Fruit fly (Drosophila melanogaster): Measurements from ENCODE around the gene beag.

The beag gene

dm6 chr3R:9030006-9030749 lies 34.7 kb downstream of the beag start:
- TF ChIP-seq CG12768 (GFP tag; optimal IDR thresholded peaks at IDR 0.05) (no peak), cic (GFP tag; optimal IDR thresholded peaks at IDR 0.05) (no peak), ovo (GFP tag; optimal IDR thresholded peaks at IDR 0.05) (no peak), CG33017 (tag; optimal IDR thresholded peaks at IDR 0.05) (no peak)

dm6 chr3R:9029411-9029810 lies 35.5 kb downstream of the beag start:
- no peak for TF ChIP-seq CG5204 (GFP tag; optimal IDR thresholded peaks at IDR 0.05)

- TF ChIP-seq Clk (GFP tag; optimal IDR thresholded peaks at IDR 0.05) (no peak), CG5204 (GFP tag; optimal IDR thresholded peaks at IDR 0.05) (no peak), CG7101 (tag; optimal IDR thresholded peaks at IDR 0.05) (no peak), tj (GFP tag; optimal IDR thresholded peaks at IDR 0.05) (no peak), CG11617 (GFP tag; optimal IDR thresholded peaks at IDR 0.05) (no peak), kay (GFP tag; ENCODE audit: borderline replicate concordance) (no peak), Crg-1 (GFP tag; optimal IDR thresholded peaks at IDR 0.05) (no peak), pad (GFP tag; optimal IDR thresholded peaks at IDR 0.05) (no peak), cic (GFP tag; optimal IDR thresholded peaks at IDR 0.05) (no peak), CG14711 (tag; optimal IDR thresholded peaks at IDR 0.05) (no peak), ovo (GFP tag; optimal IDR thresholded peaks at IDR 0.05) (no peak), bab1 (GFP tag; optimal IDR thresholded peaks at IDR 0.05) (no peak), CG12768 (GFP tag; optimal IDR thresholded peaks at IDR 0.05) (no peak), cnc (optimal IDR thresholded peaks at IDR 0.05) (no peak), Hr96 (GFP tag; optimal IDR thresholded peaks at IDR 0.05) (no peak), CG33017 (tag; optimal IDR thresholded peaks at IDR 0.05) (no peak), toe (GFP tag; optimal IDR thresholded peaks at IDR 0.05) (no peak)
Measured at dm6 chr3R:9028690-9029089, 36.2 kb downstream of the beag start.

- TF ChIP-seq CG14711 (tag; optimal IDR thresholded peaks at IDR 0.05) (no peak), CG7045 (GFP tag; optimal IDR thresholded peaks at IDR 0.05) (no peak)
Measured at dm6 chr3R:9027082-9027481, 37.8 kb downstream of the beag start.

dm6 chr3R:9024835-9025510 lies 39.9 kb downstream of the beag start:
- TF ChIP-seq CG7045 (GFP tag; optimal IDR thresholded peaks at IDR 0.05) (no peak), ovo (GFP tag; optimal IDR thresholded peaks at IDR 0.05) (no peak), cic (GFP tag; optimal IDR thresholded peaks at IDR 0.05) (no peak), cnc (optimal IDR thresholded peaks at IDR 0.05) (no peak), CG33017 (tag; optimal IDR thresholded peaks at IDR 0.05) (no peak), pad (GFP tag; optimal IDR thresholded peaks at IDR 0.05) (no peak), toe (GFP tag; optimal IDR thresholded peaks at IDR 0.05) (no peak), Hr96 (GFP tag; optimal IDR thresholded peaks at IDR 0.05) (no peak), CG11617 (GFP tag; optimal IDR thresholded peaks at IDR 0.05) (no peak), tj (GFP tag; optimal IDR thresholded peaks at IDR 0.05) (no peak)

- TF ChIP-seq CG12768 (GFP tag; optimal IDR thresholded peaks at IDR 0.05) = no peak
- no peak for TF ChIP-seq CG14711 (tag; optimal IDR thresholded peaks at IDR 0.05)
- no peak for TF ChIP-seq bab1 (GFP tag; optimal IDR thresholded peaks at IDR 0.05)
Measured at dm6 chr3R:9023934-9024333, 40.9 kb downstream of the beag start.

dm6 chr3R:9019689-9020138 lies 45.2 kb downstream of the beag start, which contains the start of gene tgo:
Gene tgo, minus strand, starts transcription at chr3R:9020022.
- TF ChIP-seq Mnt (GFP tag; optimal IDR thresholded peaks at IDR 0.05) = peak; percentile 53
- no peak for TF ChIP-seq CG12768 (GFP tag; optimal IDR thresholded peaks at IDR 0.05)
- no peak for TF ChIP-seq CG1620 (GFP tag; optimal IDR thresholded peaks at IDR 0.05)
- peak; percentile 65 for TF ChIP-seq bab1 (GFP tag; optimal IDR thresholded peaks at IDR 0.05)
- no peak for TF ChIP-seq kay (GFP tag; ENCODE audit: borderline replicate concordance)
- TF ChIP-seq Crg-1 (GFP tag; optimal IDR thresholded peaks at IDR 0.05) = peak; percentile 14
- no peak for TF ChIP-seq CG14711 (tag; optimal IDR thresholded peaks at IDR 0.05)
- peak; percentile 2 for TF ChIP-seq CG7101 (tag; optimal IDR thresholded peaks at IDR 0.05)
- TF ChIP-seq tj (GFP tag; optimal IDR thresholded peaks at IDR 0.05) = peak; percentile 69
- peak; percentile 44 for TF ChIP-seq cic (GFP tag; optimal IDR thresholded peaks at IDR 0.05)
- no peak for TF ChIP-seq CG5204 (GFP tag; optimal IDR thresholded peaks at IDR 0.05)
- TF ChIP-seq toe (GFP tag; optimal IDR thresholded peaks at IDR 0.05) = no peak
- TF ChIP-seq CG33017 (tag; optimal IDR thresholded peaks at IDR 0.05) = no peak
- TF ChIP-seq CG7045 (GFP tag; optimal IDR thresholded peaks at IDR 0.05) = no peak
- TF ChIP-seq Clk (GFP tag; optimal IDR thresholded peaks at IDR 0.05) = no peak
- no peak for TF ChIP-seq cnc (optimal IDR thresholded peaks at IDR 0.05)
- peak; percentile 16 for TF ChIP-seq pad (GFP tag; optimal IDR thresholded peaks at IDR 0.05)
- peak; percentile 17 for TF ChIP-seq CG11617 (GFP tag; optimal IDR thresholded peaks at IDR 0.05)
- no peak for TF ChIP-seq ovo (GFP tag; optimal IDR thresholded peaks at IDR 0.05)
- TF ChIP-seq Hr96 (GFP tag; optimal IDR thresholded peaks at IDR 0.05) = no peak

Data from whole organism, adult.